Worm (Caenorhabditis elegans): ENCODE data around the gene R07E5.6.

- TF ChIP-seq ces-1 (GFP tag; optimal IDR thresholded peaks at IDR 0.05) (no peak), zip-8 (tag; optimal IDR thresholded peaks at IDR 0.05) (no peak), blmp-1 (tag; optimal IDR thresholded peaks at IDR 0.05) (no peak), mep-1 (tag; optimal IDR thresholded peaks at IDR 0.05) (no peak), elt-3 (tag; optimal IDR thresholded peaks at IDR 0.05) (no peak), pha-4 (tag; optimal IDR thresholded peaks at IDR 0.05) (no peak), ceh-39 (tag; optimal IDR thresholded peaks at IDR 0.05) (no peak)
Measured at ce11 chrIII:4397115-4397514, 1.4 kb upstream of the R07E5.6 start, which contains the start of gene R07E5.5.
